Worm (Caenorhabditis elegans) whole organism, young adult: ENCODE results near the gene cec-6.

Experiments
- C06A6.2 ChIP-seq: fragments of 200-800 bp; sonication (Bioruptor generic); conservative IDR thresholded peaks from 2 replicates; pipeline ENCODE4 v1.3.6; 2022; ENCODE audit warnings: missing genetic modification characterization, missing compliant biosample characterization
- F23B12.7 ChIP-seq: sonication (generic microtip); optimal IDR thresholded peaks from 2 replicates; lab custom pipeline; 2017; ENCODE audit warnings: missing genetic modification characterization, mild to moderate bottlenecking, missing compliant biosample characterization, antibody characterized with exemption, moderate library complexity; ENCODE audit not compliant: insufficient read depth
- F52B5.7 ChIP-seq: sonication (generic microtip); optimal IDR thresholded peaks from 2 replicates; lab custom pipeline; 2016; ENCODE audit warnings: mild to moderate bottlenecking, missing genetic modification characterization, missing compliant biosample characterization
- Y56A3A.18 ChIP-seq: fragments of 200-800 bp; sonication (Bioruptor generic); IDR thresholded peaks from 2 replicates; pipeline ENCODE4 v1.3.6; 2022; ENCODE audit warnings: missing genetic modification reagents, missing genetic modification characterization, missing compliant biosample characterization
- Y79H2A.3 ChIP-seq: fragments of 200-800 bp; sonication (Bioruptor generic); conservative IDR thresholded peaks from 2 replicates; pipeline ENCODE4 v1.3.6; 2022; ENCODE audit warnings: missing genetic modification reagents, missing genetic modification characterization, missing compliant biosample characterization
- Y95B8A.8 ChIP-seq: fragments of 200-800 bp; sonication (Bioruptor generic); IDR thresholded peaks from 2 replicates; pipeline ENCODE4 v1.3.6; 2022; ENCODE audit warnings: missing genetic modification reagents, missing genetic modification characterization, missing compliant biosample characterization
- ZK185.1 ChIP-seq: sonication (generic microtip); optimal IDR thresholded peaks from 2 replicates; lab custom pipeline; 2016; ENCODE audit warnings: mild to moderate bottlenecking, missing genetic modification characterization, missing compliant biosample characterization; ENCODE audit not compliant: poor library complexity, severe bottlenecking
- akir-1 ChIP-seq: fragments of 200-800 bp; sonication (Bioruptor generic); optimal IDR thresholded peaks from 2 replicates; lab custom pipeline; 2018; ENCODE audit warnings: mild to moderate bottlenecking, missing genetic modification characterization, moderate library complexity, missing compliant biosample characterization
- ama-1 ChIP-seq, 3 experiments: fragments of 150-350 bp in 1 of 3; sonication (generic microtip) in 2 of 3; optimal IDR thresholded peaks; 2 replicates each; lab custom pipeline; 2014 to 2018; ENCODE audit warnings: missing biosample characterization in 2 of 3, missing genetic modification characterization in 2 of 3, missing genetic modification reagents in 2 of 3
- aptf-2 ChIP-seq: fragments of 200-800 bp; sonication (Bioruptor generic); conservative IDR thresholded peaks from 2 replicates; pipeline ENCODE4 v1.3.6; 2022; ENCODE audit warnings: missing genetic modification reagents, missing genetic modification characterization, missing compliant biosample characterization
- attf-3 ChIP-seq: fragments of 200-800 bp; sonication (Bioruptor generic); conservative IDR thresholded peaks from 2 replicates; pipeline ENCODE4 v1.3.6; 2022; ENCODE audit warnings: missing genetic modification reagents, missing genetic modification characterization, missing compliant biosample characterization
- bed-1 ChIP-seq: fragments of 200-800 bp; sonication (Bioruptor generic); IDR thresholded peaks from 2 replicates; pipeline ENCODE4 v1.3.6; 2022; ENCODE audit warnings: missing genetic modification reagents, missing genetic modification characterization, missing compliant biosample characterization
- cebp-1 ChIP-seq, 2 experiments: fragments of 200-800 bp in 1 of 2; sonication (Bioruptor generic) in 1 of 2; sonication (generic microtip) in 1 of 2; IDR thresholded peaks in 1 of 2; optimal IDR thresholded peaks in 1 of 2; 2 replicates each; pipeline versions ENCODE4 v1.3.6 to Lab custom; 2017 to 2022; ENCODE audit warnings: missing compliant biosample characterization in 2 of 2, missing genetic modification characterization in 2 of 2, mild to moderate bottlenecking in 1 of 2, missing genetic modification reagents in 1 of 2, moderate library complexity in 1 of 2
- ceh-40 ChIP-seq: fragments of 200-800 bp; sonication (Bioruptor generic); IDR thresholded peaks from 2 replicates; pipeline ENCODE4 v1.3.6; 2022; ENCODE audit warnings: missing genetic modification characterization, missing compliant biosample characterization
- ceh-91 ChIP-seq: fragments of 200-800 bp; sonication (Bioruptor generic); IDR thresholded peaks from 2 replicates; pipeline ENCODE4 v1.3.6; 2022; ENCODE audit warnings: missing genetic modification reagents, missing genetic modification characterization, missing compliant biosample characterization
- die-1 ChIP-seq: sonication (generic microtip); optimal IDR thresholded peaks from 2 replicates; lab custom pipeline; 2016; ENCODE audit warnings: missing genotype, mild to moderate bottlenecking, missing genetic modification characterization, missing compliant biosample characterization
- dox-1 ChIP-seq: fragments of 200-800 bp; sonication (Bioruptor generic); IDR thresholded peaks from 2 replicates; pipeline ENCODE4 v1.3.6; 2022; ENCODE audit warnings: missing genetic modification reagents, missing genetic modification characterization, missing compliant biosample characterization
- efl-1 ChIP-seq: fragments of 150-350 bp; optimal IDR thresholded peaks from 2 replicates; lab custom pipeline; 2014; ENCODE audit warnings: missing biosample characterization, missing genetic modification reagents, missing genetic modification characterization
- ets-4 ChIP-seq: fragments of 200-800 bp; sonication (Bioruptor generic); optimal IDR thresholded peaks from 2 replicates; lab custom pipeline; 2018; ENCODE audit warnings: mild to moderate bottlenecking, missing genetic modification characterization, missing compliant biosample characterization
- him-1 ChIP-seq: sonication (generic microtip); optimal IDR thresholded peaks from 2 replicates; lab custom pipeline; 2016; ENCODE audit warnings: missing genotype, missing genetic modification reagents, missing genetic modification characterization, missing compliant biosample characterization
- hmg-1.2 ChIP-seq: fragments of 200-800 bp; sonication (Bioruptor generic); IDR thresholded peaks from 2 replicates; pipeline ENCODE4 v1.3.6; 2022; ENCODE audit warnings: missing genetic modification reagents, missing genetic modification characterization, missing compliant biosample characterization
- hmg-20 ChIP-seq: fragments of 200-800 bp; sonication (Bioruptor generic); IDR thresholded peaks from 2 replicates; pipeline ENCODE4 v1.3.6; 2022; ENCODE audit warnings: missing genetic modification reagents, missing genetic modification characterization, missing compliant biosample characterization
- lag-1 ChIP-seq: fragments of 200-800 bp; sonication (Bioruptor generic); IDR thresholded peaks from 2 replicates; pipeline ENCODE4 v1.3.6; 2022; ENCODE audit warnings: missing genetic modification reagents, missing genetic modification characterization, missing compliant biosample characterization
- madf-6 ChIP-seq: fragments of 200-800 bp; sonication (Bioruptor generic); IDR thresholded peaks from 2 replicates; pipeline ENCODE4 v1.3.6; 2022; ENCODE audit warnings: missing genetic modification reagents, missing genetic modification characterization, missing compliant biosample characterization
- mcd-1 ChIP-seq: fragments of 200-800 bp; sonication (Bioruptor generic); IDR thresholded peaks from 2 replicates; pipeline ENCODE4 v1.3.6; 2022; ENCODE audit warnings: missing genetic modification reagents, missing genetic modification characterization, missing compliant biosample characterization
- mes-4 ChIP-seq: sonication (generic microtip); optimal IDR thresholded peaks from 2 replicates; lab custom pipeline; 2016; ENCODE audit warnings: missing genotype, missing genetic modification characterization, missing compliant biosample characterization
- nfyb-1 ChIP-seq: fragments of 200-800 bp; sonication (Bioruptor generic); IDR thresholded peaks from 2 replicates; pipeline ENCODE4 v1.3.6; 2022; ENCODE audit warnings: missing genetic modification reagents, missing genetic modification characterization, missing compliant biosample characterization
- nhr-179 ChIP-seq: sonication (generic microtip); optimal IDR thresholded peaks from 2 replicates; lab custom pipeline; 2016; ENCODE audit warnings: mild to moderate bottlenecking, missing genetic modification characterization, missing compliant biosample characterization
- snpc-1.3 ChIP-seq: sonication (generic microtip); optimal IDR thresholded peaks from 2 replicates; lab custom pipeline; 2017; ENCODE audit warnings: missing genetic modification characterization, mild to moderate bottlenecking, missing compliant biosample characterization, antibody characterized with exemption, moderate library complexity, missing genotype, missing genetic modification reagents; ENCODE audit not compliant: insufficient read depth
- snpc-4 ChIP-seq, 5 experiments: fragments of 150-350 bp in 1 of 5; sonication (generic microtip) in 4 of 5; optimal IDR thresholded peaks; 2 replicates each; lab custom pipeline; 2014 to 2018; ENCODE audit warnings: missing genetic modification characterization in 5 of 5, missing biosample characterization in 3 of 5, antibody characterized with exemption in 2 of 5, mild to moderate bottlenecking in 2 of 5, missing compliant biosample characterization in 2 of 5, missing genotype in 2 of 5, moderate library complexity in 2 of 5, missing genetic modification reagents in 1 of 5
- somi-1 ChIP-seq: fragments of 200-800 bp; sonication (Bioruptor generic); optimal IDR thresholded peaks from 2 replicates; lab custom pipeline; 2018; ENCODE audit warnings: mild to moderate bottlenecking, missing genetic modification characterization, missing compliant biosample characterization
- tbp1 ChIP-seq: fragments of 200-800 bp; sonication (Bioruptor generic); optimal IDR thresholded peaks from 2 replicates; lab custom pipeline; 2018; ENCODE audit warnings: mild to moderate bottlenecking, missing genetic modification characterization, missing compliant biosample characterization
- tbx-9 ChIP-seq: sonication (generic microtip); optimal IDR thresholded peaks from 2 replicates; lab custom pipeline; 2016; ENCODE audit warnings: borderline replicate concordance, missing genetic modification characterization, inconsistent platforms, missing compliant biosample characterization
- unc-130 ChIP-seq: sonication (generic microtip); optimal IDR thresholded peaks from 2 replicates; lab custom pipeline; 2016; ENCODE audit warnings: missing genetic modification reagents, missing genetic modification characterization, missing compliant biosample characterization
- ztf-18 ChIP-seq: sonication (generic microtip); optimal IDR thresholded peaks from 2 replicates; lab custom pipeline; 2016; ENCODE audit warnings: missing genotype, mild to moderate bottlenecking, missing genetic modification characterization, missing compliant biosample characterization
- ztf-6 ChIP-seq: fragments of 200-800 bp; sonication (Bioruptor generic); IDR thresholded peaks from 2 replicates; pipeline ENCODE4 v1.3.6; 2022; ENCODE audit warnings: missing genetic modification reagents, missing genetic modification characterization, missing compliant biosample characterization

Gene cec-6

ce11 chrIV:5528285-5528684 lies 16.4 kb upstream of the cec-6 start, which contains the start of gene unc-5 (continued):
- TF ChIP-seq nhr-179: no peak
- TF ChIP-seq ets-4 (GFP tag; lab: Kevin White, UChicago): no peak
- TF ChIP-seq attf-3 (GFP tag; lab: Robert Waterston, UW): no peak
- no peak for TF ChIP-seq mcd-1 (GFP tag; lab: Robert Waterston, UW)

DNA sequence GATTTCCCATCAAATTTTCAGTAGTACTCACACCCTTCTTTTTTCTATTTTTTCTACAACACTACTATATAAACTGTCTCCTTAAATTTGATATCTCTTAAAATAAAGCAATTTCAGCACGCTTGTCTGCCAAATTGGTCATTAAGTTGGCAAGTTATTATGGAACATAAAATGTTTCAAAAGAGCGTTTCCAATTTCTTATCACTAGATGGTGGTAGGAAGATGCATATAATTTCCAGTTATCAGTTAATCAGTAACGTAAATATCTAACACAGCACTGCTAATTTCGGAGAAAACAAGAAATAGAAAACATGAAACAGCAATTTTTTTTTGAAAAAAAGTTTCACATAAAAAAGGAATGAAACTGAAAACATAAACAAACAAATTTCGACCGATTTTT lies 13.7 kb upstream of the cec-6 start:
- TF ChIP-seq unc-130 (GFP tag; lab: Kevin White, UChicago): no peak
- no peak for TF ChIP-seq bed-1

ce11 chrIV:5533556-5533955 lies 11.1 kb upstream of the cec-6 start:
- TF ChIP-seq somi-1 (GFP tag; lab: Kevin White, UChicago): no peak
- no peak for TF ChIP-seq Y56A3A.18 (GFP tag; lab: Robert Waterston, UW)
- TF ChIP-seq ZK185.1 (tag; lab: Kevin White, UChicago): no peak
- no peak for TF ChIP-seq ceh-91 (GFP tag; lab: Robert Waterston, UW)
- no peak for TF ChIP-seq him-1
- TF ChIP-seq aptf-2 (GFP tag; lab: Robert Waterston, UW): no peak

- no peak for TF ChIP-seq mcd-1 (GFP tag; lab: Robert Waterston, UW)
Measured at ce11 chrIV:5534596-5534995, 10.1 kb upstream of the cec-6 start.

- no peak for TF ChIP-seq die-1 (tag; lab: Kevin White, UChicago)
- TF ChIP-seq hmg-1.2 (GFP tag; lab: Robert Waterston, UW): 0 out of 2 replicates have a peak, but pooled peaks have one; percentile 13
Measured at ce11 chrIV:5535780-5536179, 8.9 kb upstream of the cec-6 start.

- TF ChIP-seq ceh-40 (GFP tag; lab: Robert Waterston, UW): no peak
- no peak for TF ChIP-seq ztf-6 (GFP tag; lab: Robert Waterston, UW)
- 0 out of 2 replicates have a peak, but pooled peaks have one; percentile 12 for TF ChIP-seq ceh-91 (GFP tag; lab: Robert Waterston, UW)
- TF ChIP-seq mes-4 (tag; lab: Kevin White, UChicago): no peak
- no peak for TF ChIP-seq tbx-9 (tag; lab: Kevin White, UChicago)
- TF ChIP-seq efl-1 (GFP tag; lab: Kevin White, UChicago): peak; percentile 36
- peak; percentile 55 for TF ChIP-seq F23B12.7 (tag; lab: Kevin White, UChicago)
- TF ChIP-seq C06A6.2 (GFP tag; lab: Robert Waterston, UW): no peak
- TF ChIP-seq lag-1 (GFP tag; lab: Robert Waterston, UW): no peak
- TF ChIP-seq ztf-18: no peak
- TF ChIP-seq Y79H2A.3: no peak
- no peak for TF ChIP-seq snpc-4 (GFP tag; optimal IDR thresholded peaks at IDR 0.05; lab: Kevin White, UChicago)
- TF ChIP-seq snpc-4 (tag; optimal IDR thresholded peaks at IDR 0.05; lab: Kevin White, UChicago): peak in 2 of 4 experiments; percentile 7 to 60
- TF ChIP-seq snpc-1.3 (tag; lab: Kevin White, UChicago): peak; percentile 1
- no peak for TF ChIP-seq nfyb-1 (GFP tag; lab: Robert Waterston, UW)
- peak; percentile 6 for TF ChIP-seq ama-1 (optimal IDR thresholded peaks at IDR 0.05; lab: Kevin White, UChicago)
- TF ChIP-seq ama-1 (GFP tag; optimal IDR thresholded peaks at IDR 0.05; lab: Kevin White, UChicago): no peak
- TF ChIP-seq hmg-20 (GFP tag; lab: Robert Waterston, UW): no peak
- no peak for TF ChIP-seq akir-1 (GFP tag; lab: Kevin White, UChicago)
- TF ChIP-seq F52B5.7 (tag; lab: Kevin White, UChicago): no peak
- 0 out of 2 replicates have a peak, but pooled peaks have one; percentile 36 for TF ChIP-seq madf-6 (GFP tag; lab: Robert Waterston, UW)
- no peak for TF ChIP-seq Y95B8A.8
- peak; percentile 52; the same call in 1 of the 2 replicates for TF ChIP-seq dox-1 (GFP tag; lab: Robert Waterston, UW)
- no peak for TF ChIP-seq him-1
- no peak for TF ChIP-seq cebp-1 (GFP tag; IDR thresholded peaks at IDR 0.05; lab: Robert Waterston, UW)
- TF ChIP-seq cebp-1 (tag; optimal IDR thresholded peaks at IDR 0.05; lab: Kevin White, UChicago): peak; percentile 44
- TF ChIP-seq tbp1 (GFP tag; lab: Kevin White, UChicago): no peak
Measured at ce11 chrIV:5537813-5538538, 6.7 kb upstream of the cec-6 start, which contains the start of the genes fem-1 and drp-1. Gene fem-1 (minus strand): TSS chrIV:5537962. Gene drp-1 (plus strand): TSS chrIV:5538488.
